Worm (Caenorhabditis elegans): ENCODE data around the gene C16E9.1.

ce11 chrX:6937742-6938141, 2.3 kb upstream of the C16E9.1 start:
- TF ChIP-seq ceh-30 (tag; optimal IDR thresholded peaks at IDR 0.05) (no peak), hlh-30 (tag; optimal IDR thresholded peaks at IDR 0.05; ENCODE audit: insufficient read depth) (no peak), hlh-8 (tag; optimal IDR thresholded peaks at IDR 0.05) (no peak), gmeb-2 (tag; optimal IDR thresholded peaks at IDR 0.05) (no peak), nfya-1 (tag; optimal IDR thresholded peaks at IDR 0.05) (no peak), ets-4 (tag; optimal IDR thresholded peaks at IDR 0.05) (no peak), fkh-10 (GFP tag; optimal IDR thresholded peaks at IDR 0.05) (no peak), hlh-6 (tag; optimal IDR thresholded peaks at IDR 0.05) (no peak), pat-9 (tag; optimal IDR thresholded peaks at IDR 0.05) (no peak), Y22D7AL.16 (tag; optimal IDR thresholded peaks at IDR 0.05) (no peak), tbx-7 (tag; optimal IDR thresholded peaks at IDR 0.05) (no peak), nhr-11 (tag; optimal IDR thresholded peaks at IDR 0.05) (no peak), ceh-34 (tag; optimal IDR thresholded peaks at IDR 0.05) (no peak)

Measured in whole organism, late embryonic.